Worm (Caenorhabditis elegans): ENCODE results near the gene eat-4.

DNA sequence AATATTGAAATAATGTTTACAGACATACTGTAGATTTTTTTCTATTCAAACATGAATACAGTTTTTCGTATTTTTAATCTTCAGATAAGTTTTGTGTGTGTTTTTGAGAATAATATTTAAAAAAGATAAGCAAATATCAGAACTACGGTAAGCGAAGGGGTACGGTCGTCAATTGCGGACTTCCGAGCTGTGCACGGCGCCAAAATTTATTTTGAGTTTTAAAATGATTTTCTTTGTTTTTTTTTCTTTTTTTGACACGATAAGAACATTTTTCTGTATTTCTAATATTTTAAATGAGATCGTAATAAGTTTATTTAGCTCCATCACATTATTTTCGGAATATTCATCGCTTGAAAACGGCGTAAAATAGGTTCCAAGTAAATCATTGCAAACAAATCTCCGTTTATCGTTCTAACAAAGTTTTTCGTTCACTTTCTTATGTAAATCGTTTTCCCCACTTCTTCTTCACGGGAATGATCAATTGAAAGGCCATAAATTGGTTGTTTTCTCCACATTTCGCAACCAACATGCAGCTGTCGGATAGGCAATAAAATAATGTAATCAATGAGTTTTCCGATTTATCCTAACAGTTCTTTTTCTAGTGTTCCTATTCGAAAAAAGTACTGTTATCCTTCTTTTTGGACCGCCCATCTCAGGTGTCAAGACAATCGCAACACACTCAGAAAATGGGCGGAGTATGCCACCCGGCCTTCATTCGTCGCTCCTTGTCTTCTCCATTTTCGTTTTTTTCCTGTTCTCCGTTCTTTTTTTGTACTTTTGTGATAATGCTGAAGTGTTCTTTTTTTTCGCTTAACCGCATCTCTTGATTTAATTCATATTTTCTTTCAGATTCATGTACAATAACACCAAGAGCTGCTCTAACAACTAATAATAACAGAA, 45.0 kb upstream of the eat-4 start, which contains the start of gene glp-1:
- TF ChIP-seq hlh-1 (tag; optimal IDR thresholded peaks at IDR 0.05): no peak
- TF ChIP-seq ceh-43 (GFP tag; optimal IDR thresholded peaks at IDR 0.05): no peak
- TF ChIP-seq nhr-76 (tag; optimal IDR thresholded peaks at IDR 0.05): no peak
- no peak for TF ChIP-seq nhr-237 (tag; optimal IDR thresholded peaks at IDR 0.05)
- no peak for TF ChIP-seq nhr-12 (tag; optimal IDR thresholded peaks at IDR 0.05)
- TF ChIP-seq M03D4.4 (tag; optimal IDR thresholded peaks at IDR 0.05): no peak
- no peak for TF ChIP-seq lin-13 (tag; optimal IDR thresholded peaks at IDR 0.05)
- TF ChIP-seq snpc-4 (tag; optimal IDR thresholded peaks at IDR 0.05): no peak
- no peak for TF ChIP-seq pha-4 (tag; optimal IDR thresholded peaks at IDR 0.05)
- TF ChIP-seq flh-1 (GFP tag; optimal IDR thresholded peaks at IDR 0.05): no peak

Data from whole organism, mixed stage, embryonic.